Fruit fly (Drosophila melanogaster) S2 (cell line): ENCODE data around the gene Mst89B.
A peak's percentile ranks its signal among the peaks of the same experiment; 100 is the strongest.

Experiments used
- CG8478 ChIP-seq: fragments of >200 bp; optimal IDR thresholded peaks from 2 replicates; lab custom pipeline; 2018
- CTCF ChIP-seq, 2 experiments: fragments of >200 bp; optimal IDR thresholded peaks; 2 replicates each; lab custom pipeline; 2018

Gene Mst89B

dm6 chr3R:16228719-16229704 lies 37.8 kb upstream of the Mst89B start:
- TF ChIP-seq CTCF (optimal IDR thresholded peaks at IDR 0.05; lab: Kevin White, UChicago), result no peak
- peak; percentile 81 for TF ChIP-seq CG8478 (lab: Kevin White, UChicago)

- no peak for TF ChIP-seq CTCF (optimal IDR thresholded peaks at IDR 0.05; lab: Kevin White, UChicago)
- no peak for TF ChIP-seq CG8478 (lab: Kevin White, UChicago)
Measured at dm6 chr3R:16230080-16230670, 36.6 kb upstream of the Mst89B start.

- no peak for TF ChIP-seq CG8478 (lab: Kevin White, UChicago)
- no peak for TF ChIP-seq CTCF (optimal IDR thresholded peaks at IDR 0.05; lab: Kevin White, UChicago)
Measured at dm6 chr3R:16231385-16232307, 35.2 kb upstream of the Mst89B start.

- TF ChIP-seq CTCF (optimal IDR thresholded peaks at IDR 0.05; lab: Kevin White, UChicago), result no peak
- TF ChIP-seq CG8478 (lab: Kevin White, UChicago), result no peak
Measured at dm6 chr3R:16232569-16232968, 34.2 kb upstream of the Mst89B start.

- TF ChIP-seq CTCF (optimal IDR thresholded peaks at IDR 0.05; lab: Kevin White, UChicago) (no peak), CG8478 (lab: Kevin White, UChicago) (no peak)
Measured at dm6 chr3R:16234298-16234697, 32.5 kb upstream of the Mst89B start.

- TF ChIP-seq CG8478 (lab: Kevin White, UChicago), result no peak
- no peak for TF ChIP-seq CTCF (optimal IDR thresholded peaks at IDR 0.05; lab: Kevin White, UChicago)
Measured at dm6 chr3R:16234745-16235149, 32.1 kb upstream of the Mst89B start.

dm6 chr3R:16235215-16235937 lies 31.4 kb upstream of the Mst89B start:
- no peak for TF ChIP-seq CTCF (optimal IDR thresholded peaks at IDR 0.05; lab: Kevin White, UChicago)
- no peak for TF ChIP-seq CG8478 (lab: Kevin White, UChicago)

- no peak for TF ChIP-seq CG8478 (lab: Kevin White, UChicago)
- no peak for TF ChIP-seq CTCF (optimal IDR thresholded peaks at IDR 0.05; lab: Kevin White, UChicago)
Measured at dm6 chr3R:16235941-16236712, 30.7 kb upstream of the Mst89B start.

dm6 chr3R:16236713-16237641 lies 29.8 kb upstream of the Mst89B start:
- TF ChIP-seq CTCF (optimal IDR thresholded peaks at IDR 0.05; lab: Kevin White, UChicago) (peak in 1 of 2 experiments; percentile 2), CG8478 (lab: Kevin White, UChicago) (no peak)

dm6 chr3R:16238016-16238710 lies 28.6 kb upstream of the Mst89B start:
- TF ChIP-seq CG8478 (lab: Kevin White, UChicago) (no peak), CTCF (optimal IDR thresholded peaks at IDR 0.05; lab: Kevin White, UChicago) (no peak)

- TF ChIP-seq CTCF (optimal IDR thresholded peaks at IDR 0.05; lab: Kevin White, UChicago) (no peak), CG8478 (lab: Kevin White, UChicago) (no peak)
Measured at dm6 chr3R:16239304-16239703, 27.5 kb upstream of the Mst89B start.
